Worm (Caenorhabditis elegans) whole organism, L4 larva: Measurements from ENCODE around the gene ZC412.3.
A peak's percentile ranks its signal among the peaks of the same experiment; 100 is the strongest.

Experiments
- F10B5.3 ChIP-seq: sonication (generic microtip); optimal IDR thresholded peaks from 2 replicates; lab custom pipeline; 2016; ENCODE audit warnings: mild to moderate bottlenecking, missing genetic modification characterization, missing compliant biosample characterization
- F26F4.8 ChIP-seq: fragments of 200-800 bp; sonication (Bioruptor generic); conservative IDR thresholded peaks from 2 replicates; pipeline ENCODE4 v1.3.6; 2022; ENCODE audit warnings: missing genetic modification characterization, missing compliant biosample characterization
- R02D3.7 ChIP-seq: fragments of 150-350 bp; sonication (generic microtip); optimal IDR thresholded peaks from 3 replicates; lab custom pipeline; 2014; ENCODE audit warnings: missing biosample characterization, missing genetic modification characterization
- T20F7.1 ChIP-seq: fragments of 200-800 bp; sonication (Bioruptor generic); optimal IDR thresholded peaks from 2 replicates; lab custom pipeline; 2018; ENCODE audit warnings: mild to moderate bottlenecking, missing genetic modification characterization, missing compliant biosample characterization
- T26A8.4 ChIP-seq: fragments of 200-800 bp; sonication (Bioruptor generic); IDR thresholded peaks from 2 replicates; pipeline ENCODE4 v1.3.6; 2022; ENCODE audit warnings: missing genetic modification characterization, missing compliant biosample characterization
- ZK337.2 ChIP-seq: fragments of 200-800 bp; sonication (Bioruptor generic); IDR thresholded peaks from 2 replicates; pipeline ENCODE4 v1.3.6; 2022; ENCODE audit warnings: missing genetic modification reagents, missing genetic modification characterization, missing compliant biosample characterization
- aha-1 ChIP-seq: fragments of 150-350 bp; peaks from one replicate; lab custom pipeline; 2014; ENCODE audit warnings: missing biosample characterization, missing genetic modification characterization
- aly-2 ChIP-seq: sonication (generic microtip); optimal IDR thresholded peaks from 2 replicates; lab custom pipeline; 2018; ENCODE audit warnings: missing biosample characterization, missing genetic modification characterization
- ama-1 ChIP-seq: fragments of 150-350 bp; optimal IDR thresholded peaks from 2 replicates; lab custom pipeline; 2014; ENCODE audit warnings: inconsistent platforms, mixed read lengths
- ceh-28 ChIP-seq: fragments of 150-350 bp; optimal IDR thresholded peaks from 2 replicates; lab custom pipeline; 2014; ENCODE audit warnings: missing biosample characterization, missing genetic modification reagents, missing genetic modification characterization
- ceh-44 ChIP-seq: fragments of 200-800 bp; sonication (Bioruptor generic); IDR thresholded peaks from 2 replicates; pipeline ENCODE4 v1.3.6; 2022; ENCODE audit warnings: missing genetic modification reagents, missing genetic modification characterization, missing compliant biosample characterization
- ces-1 ChIP-seq: fragments of 150-350 bp; sonication (generic microtip); optimal IDR thresholded peaks from 4 replicates; lab custom pipeline; 2014; ENCODE audit warnings: missing biosample characterization, missing genetic modification reagents, missing genetic modification characterization
- ctbp-1 ChIP-seq: fragments of 200-800 bp; sonication (Bioruptor generic); IDR thresholded peaks from 2 replicates; pipeline ENCODE4 v1.3.6; 2022; ENCODE audit warnings: missing genetic modification reagents, missing genetic modification characterization, missing compliant biosample characterization
- daf-19 ChIP-seq: fragments of 200-800 bp; sonication (Bioruptor generic); conservative IDR thresholded peaks from 2 replicates; pipeline ENCODE4 v1.3.6; 2022; ENCODE audit warnings: missing genetic modification characterization, missing compliant biosample characterization
- dmd-6 ChIP-seq: fragments of 200-800 bp; sonication (Bioruptor generic); IDR thresholded peaks from 2 replicates; pipeline ENCODE4 v1.3.6; 2022; ENCODE audit warnings: missing genetic modification reagents, missing genetic modification characterization, missing compliant biosample characterization
- dmd-9 ChIP-seq: fragments of 200-800 bp; sonication (Bioruptor generic); IDR thresholded peaks from 2 replicates; pipeline ENCODE4 v1.3.6; 2022; ENCODE audit warnings: missing genetic modification reagents, missing genetic modification characterization, missing compliant biosample characterization
- egl-43 ChIP-seq: fragments of 200-800 bp; sonication (Bioruptor generic); IDR thresholded peaks from 2 replicates; pipeline ENCODE4 v1.3.6; 2022; ENCODE audit warnings: missing genetic modification reagents, missing genetic modification characterization, missing compliant biosample characterization
- gei-8 ChIP-seq: fragments of 200-800 bp; sonication (Bioruptor generic); optimal IDR thresholded peaks from 2 replicates; lab custom pipeline; 2018; ENCODE audit warnings: mild to moderate bottlenecking, missing genetic modification characterization, missing compliant biosample characterization
- hlh-30 ChIP-seq: sonication (generic microtip); optimal IDR thresholded peaks from 2 replicates; lab custom pipeline; 2017; ENCODE audit warnings: antibody characterized with exemption, mild to moderate bottlenecking, missing genetic modification characterization, missing compliant biosample characterization; ENCODE audit not compliant: insufficient read depth
- hmg-1.1 ChIP-seq: fragments of 200-800 bp; sonication (Bioruptor generic); IDR thresholded peaks from 2 replicates; pipeline ENCODE4 v1.3.6; 2022; ENCODE audit warnings: missing genetic modification reagents, missing genetic modification characterization, missing compliant biosample characterization
- lim-7 ChIP-seq: fragments of 200-800 bp; sonication (Bioruptor generic); IDR thresholded peaks from 2 replicates; pipeline ENCODE4 v1.3.6; 2022; ENCODE audit warnings: missing genetic modification characterization, missing compliant biosample characterization
- lin-15B ChIP-seq: fragments of 150-350 bp; sonication (generic microtip); optimal IDR thresholded peaks from 3 replicates; lab custom pipeline; 2014; ENCODE audit warnings: missing biosample characterization, missing genetic modification characterization
- lin-38 ChIP-seq: fragments of 200-800 bp; sonication (Bioruptor generic); IDR thresholded peaks from 2 replicates; pipeline ENCODE4 v1.3.6; 2022; ENCODE audit warnings: missing genetic modification reagents, missing genetic modification characterization, missing compliant biosample characterization
- lir-3 ChIP-seq: sonication (generic microtip); optimal IDR thresholded peaks from 2 replicates; lab custom pipeline; 2016; ENCODE audit warnings: mild to moderate bottlenecking, missing genetic modification characterization, missing compliant biosample characterization
- lsy-2 ChIP-seq, 2 experiments: fragments of 150-350 bp in 1 of 2; sonication (generic microtip) in 1 of 2; optimal IDR thresholded peaks; 2 replicates each; lab custom pipeline; 2014 to 2017; ENCODE audit warnings: missing biosample characterization in 2 of 2, missing genetic modification characterization in 2 of 2
- madf-5 ChIP-seq, 2 experiments: fragments of 200-800 bp; sonication (Bioruptor generic); IDR thresholded peaks; 2 replicates each; pipeline ENCODE4 v1.3.6; 2022; ENCODE audit warnings: missing compliant biosample characterization in 2 of 2, missing genetic modification characterization in 2 of 2
- madf-9 ChIP-seq: fragments of 200-800 bp; sonication (Bioruptor generic); conservative IDR thresholded peaks from 2 replicates; pipeline ENCODE4 v1.3.6; 2022; ENCODE audit warnings: missing genetic modification reagents, missing genetic modification characterization, missing compliant biosample characterization
- mdl-1 ChIP-seq, 2 experiments: fragments of 150-350 bp in 1 of 2; sonication (generic microtip) in 1 of 2; optimal IDR thresholded peaks; 2 replicates each; lab custom pipeline; 2014 to 2017; ENCODE audit warnings: missing biosample characterization in 2 of 2, missing genetic modification characterization in 2 of 2
- mdt-29 ChIP-seq: fragments of 200-800 bp; sonication (Bioruptor generic); IDR thresholded peaks from 2 replicates; pipeline ENCODE4 v1.3.6; 2022; ENCODE audit warnings: missing genetic modification reagents, missing genetic modification characterization, missing compliant biosample characterization
- mep-1 ChIP-seq: fragments of 150-350 bp; sonication (generic microtip); optimal IDR thresholded peaks from 3 replicates; lab custom pipeline; 2014; ENCODE audit warnings: missing biosample characterization, missing genetic modification characterization
- mes-2 ChIP-seq: sonication (generic microtip); optimal IDR thresholded peaks from 2 replicates; lab custom pipeline; 2016; ENCODE audit warnings: missing genotype, mild to moderate bottlenecking, missing genetic modification characterization, missing compliant biosample characterization; ENCODE audit not compliant: poor library complexity, severe bottlenecking
- mxl-3 ChIP-seq: fragments of 200-800 bp; sonication (Bioruptor generic); optimal IDR thresholded peaks from 2 replicates; lab custom pipeline; 2018; ENCODE audit warnings: mild to moderate bottlenecking, missing genetic modification characterization, missing compliant biosample characterization
- nhr-10 ChIP-seq: fragments of 150-350 bp; optimal IDR thresholded peaks from 2 replicates; lab custom pipeline; 2014; ENCODE audit warnings: missing biosample characterization, missing genetic modification characterization
- nhr-11 ChIP-seq: fragments of 150-350 bp; optimal IDR thresholded peaks from 2 replicates; lab custom pipeline; 2014; ENCODE audit warnings: missing biosample characterization, missing genetic modification characterization
- nhr-111 ChIP-seq: fragments of 200-800 bp; sonication (Bioruptor generic); optimal IDR thresholded peaks from 2 replicates; lab custom pipeline; 2018; ENCODE audit warnings: mild to moderate bottlenecking, missing genetic modification characterization, missing compliant biosample characterization
- nhr-76 ChIP-seq: fragments of 150-350 bp; optimal IDR thresholded peaks from 2 replicates; lab custom pipeline; 2014; ENCODE audit warnings: missing biosample characterization, missing genetic modification characterization
- pha-4 ChIP-seq, 2 experiments: fragments of 150-350 bp in 1 of 2; fragments of 200-800 bp in 1 of 2; sonication (Bioruptor generic) in 1 of 2; IDR thresholded peaks in 1 of 2; optimal IDR thresholded peaks in 1 of 2; 2 replicates each; pipeline versions ENCODE4 v1.3.6 to Lab custom; 2014 to 2022; ENCODE audit warnings: missing genetic modification characterization in 2 of 2, missing genetic modification reagents in 2 of 2, missing biosample characterization in 1 of 2, missing compliant biosample characterization in 1 of 2
- rbr-2 ChIP-seq: sonication (generic microtip); optimal IDR thresholded peaks from 2 replicates; lab custom pipeline; 2016; ENCODE audit warnings: missing genotype, missing genetic modification characterization, missing compliant biosample characterization
- sdz-12 ChIP-seq: fragments of 200-800 bp; sonication (Bioruptor generic); optimal IDR thresholded peaks from 2 replicates; lab custom pipeline; 2018; ENCODE audit warnings: mild to moderate bottlenecking, missing genetic modification characterization, missing compliant biosample characterization
- snpc-1.2 ChIP-seq: fragments of 200-800 bp; sonication (Bioruptor generic); IDR thresholded peaks from 2 replicates; pipeline ENCODE4 v1.3.6; 2022; ENCODE audit warnings: missing genetic modification reagents, missing genetic modification characterization, missing compliant biosample characterization
- snpc-4 ChIP-seq: fragments of 150-350 bp; optimal IDR thresholded peaks from 2 replicates; lab custom pipeline; 2014; ENCODE audit warnings: missing biosample characterization, missing genetic modification characterization
- tag-97 ChIP-seq: fragments of 200-800 bp; sonication (Bioruptor generic); IDR thresholded peaks from 2 replicates; pipeline ENCODE4 v1.3.6; 2022; ENCODE audit warnings: missing genetic modification characterization, missing compliant biosample characterization
- tra-1 ChIP-seq: fragments of 200-800 bp; sonication (Bioruptor generic); IDR thresholded peaks from 2 replicates; pipeline ENCODE4 v1.3.6; 2022; ENCODE audit warnings: missing genetic modification reagents, missing genetic modification characterization, missing compliant biosample characterization
- unc-130 ChIP-seq: sonication (generic microtip); optimal IDR thresholded peaks from 2 replicates; lab custom pipeline; 2016; ENCODE audit warnings: missing genetic modification reagents, missing genetic modification characterization, missing compliant biosample characterization
- unc-62 ChIP-seq, 3 experiments: fragments of 150-350 bp in 1 of 3; sonication (generic microtip); optimal IDR thresholded peaks in 2 of 3; peaks in 1 of 3; 1 replicate in 1 of 3; 2 replicates in 2 of 3; lab custom pipeline; 2014 to 2017; ENCODE audit warnings: missing biosample characterization in 3 of 3, missing genetic modification characterization in 3 of 3, missing genetic modification reagents in 3 of 3, missing genotype in 1 of 3
- vab-7 ChIP-seq: fragments of 200-800 bp; sonication (Bioruptor generic); IDR thresholded peaks from 2 replicates; pipeline ENCODE4 v1.3.6; 2022; ENCODE audit warnings: missing genetic modification reagents, missing genetic modification characterization, missing compliant biosample characterization
- zip-2 ChIP-seq: fragments of 150-350 bp; optimal IDR thresholded peaks from 2 replicates; lab custom pipeline; 2014; ENCODE audit warnings: missing biosample characterization, missing genetic modification characterization

Gene ZC412.3

DNA sequence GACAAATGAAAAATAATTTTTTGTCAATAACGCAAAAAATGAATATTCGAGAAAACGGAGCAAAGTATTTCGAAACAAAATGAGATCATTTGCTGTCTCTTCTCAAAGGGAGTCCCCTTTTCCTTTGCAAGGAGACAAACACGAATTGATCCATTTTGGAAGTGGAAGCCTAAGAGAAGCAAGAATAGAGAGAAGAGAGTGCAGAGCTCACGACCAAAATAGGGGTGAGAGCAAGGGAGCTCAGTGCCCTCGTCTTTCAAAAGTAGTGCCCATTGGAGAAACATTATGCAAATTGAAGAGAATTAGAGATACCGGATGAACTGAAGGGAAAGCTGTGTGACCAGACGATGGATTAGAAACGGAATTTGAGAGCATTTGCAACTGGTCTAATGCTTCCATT lies 20.1 kb downstream of the ZC412.3 start:
- TF ChIP-seq rbr-2 (tag; lab: Kevin White, UChicago) (peak; percentile 9), egl-43 (GFP tag; lab: Robert Waterston, UW) (0 out of 2 replicates have a peak, but pooled peaks have one; percentile 21), sdz-12 (no peak), aly-2 (tag; lab: Kevin White, UChicago) (no peak), F26F4.8 (GFP tag; lab: Robert Waterston, UW) (no peak), mep-1 (tag; lab: Kevin White, UChicago) (peak; percentile 17), tag-97 (no peak), ZK337.2 (GFP tag; lab: Robert Waterston, UW) (no peak), lir-3 (tag; lab: Kevin White, UChicago) (no peak), aha-1 (tag; lab: Kevin White, UChicago) (peak; percentile 49), daf-19 (GFP tag; lab: Robert Waterston, UW) (0 out of 2 replicates have a peak, but pooled peaks have one; percentile 28), dmd-6 (GFP tag; lab: Robert Waterston, UW) (peak; percentile 15; the same call in 1 of the 2 replicates), zip-2 (tag; lab: Kevin White, UChicago) (no peak), hlh-30 (tag; lab: Kevin White, UChicago) (peak; percentile 21), lsy-2 (tag; optimal IDR thresholded peaks at IDR 0.05; lab: Kevin White, UChicago) (peak in 1 of 2 experiments; percentile 8), ama-1 (lab: Kevin White, UChicago) (no peak), lin-38 (GFP tag; lab: Robert Waterston, UW) (no peak), ceh-28 (tag; lab: Kevin White, UChicago) (no peak), mdt-29 (GFP tag; lab: Robert Waterston, UW) (0 out of 2 replicates have a peak, but pooled peaks have one; percentile 11), mdl-1 (tag; optimal IDR thresholded peaks at IDR 0.05; lab: Kevin White, UChicago) (no peak), pha-4 (GFP tag; IDR thresholded peaks at IDR 0.05; lab: Robert Waterston, UW) (no peak), pha-4 (tag; optimal IDR thresholded peaks at IDR 0.05; lab: Kevin White, UChicago) (no peak), ces-1 (GFP tag; lab: Kevin White, UChicago) (peak; percentile 25), hmg-1.1 (peak; percentile 63), ctbp-1 (GFP tag; lab: Robert Waterston, UW) (0 out of 2 replicates have a peak, but pooled peaks have one; percentile 10)
- TF ChIP-seq, all 104 proteins: peak for 12

DNA sequence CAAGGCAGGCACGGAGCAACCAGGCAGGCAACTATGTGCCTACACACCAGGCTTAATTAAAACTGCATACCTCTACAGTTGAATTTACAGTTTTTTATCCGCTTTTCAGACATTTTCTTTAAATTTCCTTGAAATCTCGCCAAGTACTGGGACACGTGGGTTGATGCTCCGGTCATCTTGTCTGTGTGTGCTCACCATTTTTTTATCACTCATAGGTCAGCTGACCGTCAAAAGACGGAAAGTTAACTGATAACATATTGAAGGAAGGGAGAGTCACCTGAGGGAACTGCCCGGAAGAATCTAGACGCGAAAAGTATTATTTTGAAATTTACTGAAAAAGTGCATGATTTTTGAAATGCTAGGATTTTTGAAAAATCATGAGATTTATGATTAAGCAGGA lies 20.8 kb downstream of the ZC412.3 start:
- TF ChIP-seq T26A8.4 (GFP tag; lab: Robert Waterston, UW): no peak
- TF ChIP-seq snpc-1.2 (GFP tag; lab: Robert Waterston, UW): no peak
- TF ChIP-seq T20F7.1 (GFP tag; lab: Kevin White, UChicago): no peak
- no peak for TF ChIP-seq madf-9 (GFP tag; lab: Robert Waterston, UW)
- no peak for TF ChIP-seq R02D3.7 (tag; lab: Kevin White, UChicago)
- no peak for TF ChIP-seq F10B5.3 (tag; lab: Kevin White, UChicago)
- TF ChIP-seq unc-130: no peak
- no peak for TF ChIP-seq gei-8
- no peak for TF ChIP-seq dmd-9 (GFP tag; lab: Robert Waterston, UW)
- no peak for TF ChIP-seq vab-7 (GFP tag; lab: Robert Waterston, UW)
- TF ChIP-seq mep-1 (tag; lab: Kevin White, UChicago): peak; percentile 2
- TF ChIP-seq tra-1: no peak
- TF ChIP-seq nhr-11 (tag; lab: Kevin White, UChicago): peak; percentile 49
- no peak for TF ChIP-seq F26F4.8 (GFP tag; lab: Robert Waterston, UW)
- TF ChIP-seq snpc-4: no peak
- TF ChIP-seq mxl-3 (GFP tag; lab: Kevin White, UChicago): peak; percentile 81
- TF ChIP-seq mes-2 (tag; lab: Kevin White, UChicago): peak; percentile 56
- peak in 1 of 2 experiments; percentile 96 for TF ChIP-seq unc-62 (GFP tag; optimal IDR thresholded peaks at IDR 0.05 in 1 of 2; lab: Kevin White, UChicago)
- TF ChIP-seq unc-62 (tag; optimal IDR thresholded peaks at IDR 0.05; lab: Kevin White, UChicago): no peak
- TF ChIP-seq lim-7 (GFP tag; lab: Robert Waterston, UW): no peak
- TF ChIP-seq ces-1 (GFP tag; lab: Kevin White, UChicago): no peak
- TF ChIP-seq lin-15B: no peak
- TF ChIP-seq ceh-44 (GFP tag; lab: Robert Waterston, UW): no peak
- no peak for TF ChIP-seq nhr-10 (tag; lab: Kevin White, UChicago)
- TF ChIP-seq nhr-111 (GFP tag; lab: Kevin White, UChicago): no peak
- no peak for TF ChIP-seq nhr-76 (tag; lab: Kevin White, UChicago)
- 0 out of 2 replicates have a peak, but pooled peaks have one; percentile 12 for TF ChIP-seq lin-38 (GFP tag; lab: Robert Waterston, UW)
- TF ChIP-seq hmg-1.1: no peak
- TF ChIP-seq madf-5 (GFP tag; IDR thresholded peaks at IDR 0.05; lab: Robert Waterston, UW): no peak
- no peak for TF ChIP-seq sdz-12
